Fruit fly (Drosophila melanogaster) whole organism, prepupa: ENCODE results near the gene Vm32E.

ENCODE experiments used
- Blimp-1 ChIP-seq: fragments of 200-800 bp; sonication (Bioruptor generic); optimal IDR thresholded peaks from 3 replicates; lab custom pipeline; 2017; ENCODE audit warnings: missing biosample characterization, missing genetic modification characterization, mild to moderate bottlenecking, moderate library complexity, missing genetic modification reagents
- CG10631 ChIP-seq: fragments of 200-800 bp; sonication (Bioruptor generic); optimal IDR thresholded peaks from 2 replicates; lab custom pipeline; 2016; ENCODE audit warnings: missing biosample characterization, missing genetic modification characterization
- CG11294 ChIP-seq: fragments of 200-800 bp; sonication (Bioruptor generic); IDR thresholded peaks from 2 replicates; pipeline ENCODE4 v1.3.6; 2022; ENCODE audit warnings: missing biosample characterization, missing genetic modification characterization
- CG11762 ChIP-seq: fragments of 200-800 bp; sonication (Bioruptor generic); optimal IDR thresholded peaks from 3 replicates; lab custom pipeline; 2016; ENCODE audit warnings: missing biosample characterization, missing genetic modification characterization; ENCODE audit not compliant: insufficient read depth
- CG15336 ChIP-seq: fragments of 200-800 bp; sonication (Bioruptor generic); IDR thresholded peaks from 2 replicates; pipeline ENCODE4 v1.3.6; 2022; ENCODE audit warnings: missing biosample characterization, missing genetic modification characterization
- CG1621 ChIP-seq: fragments of 200-800 bp; sonication (Bioruptor generic); optimal IDR thresholded peaks from 3 replicates; lab custom pipeline; 2018; ENCODE audit warnings: missing biosample characterization, mild to moderate bottlenecking, missing genetic modification characterization
- CG16779 ChIP-seq: fragments of 200-800 bp; sonication (Bioruptor generic); optimal IDR thresholded peaks from 3 replicates; lab custom pipeline; 2017; ENCODE audit warnings: missing biosample characterization, mild to moderate bottlenecking, missing genetic modification characterization
- CG31627 ChIP-seq: fragments of 200-800 bp; sonication (Bioruptor generic); optimal IDR thresholded peaks from 3 replicates; lab custom pipeline; 2016; ENCODE audit warnings: missing biosample characterization, missing genetic modification characterization
- CG32006 ChIP-seq: fragments of 200-800 bp; sonication (Bioruptor generic); optimal IDR thresholded peaks from 3 replicates; lab custom pipeline; 2017; ENCODE audit warnings: missing biosample characterization, mild to moderate bottlenecking, missing genetic modification characterization
- CG34406 ChIP-seq: fragments of 200-800 bp; sonication (Bioruptor generic); optimal IDR thresholded peaks from 3 replicates; lab custom pipeline; 2016; ENCODE audit warnings: missing biosample characterization, missing genetic modification characterization
- CG6163 ChIP-seq: fragments of 200-800 bp; sonication (Bioruptor generic); IDR thresholded peaks from 3 replicates; pipeline ENCODE4 v1.3.6; 2022; ENCODE audit warnings: missing biosample characterization, missing genetic modification characterization
- CG6276 ChIP-seq: fragments of 200-800 bp; sonication (Bioruptor generic); optimal IDR thresholded peaks from 2 replicates; lab custom pipeline; 2017; ENCODE audit warnings: missing biosample characterization, mild to moderate bottlenecking, missing genetic modification characterization
- CG6792 ChIP-seq: fragments of 200-800 bp; sonication (Bioruptor generic); optimal IDR thresholded peaks from 3 replicates; lab custom pipeline; 2016; ENCODE audit warnings: missing biosample characterization, missing genetic modification characterization
- CG6854 ChIP-seq: fragments of 200-800 bp; sonication (Bioruptor generic); optimal IDR thresholded peaks from 2 replicates; lab custom pipeline; 2017; ENCODE audit warnings: missing biosample characterization, mild to moderate bottlenecking, missing genetic modification characterization
- CG7368 ChIP-seq: fragments of 200-800 bp; sonication (Bioruptor generic); optimal IDR thresholded peaks from 3 replicates; lab custom pipeline; 2016; ENCODE audit warnings: missing biosample characterization, missing genetic modification characterization
- CG8119 ChIP-seq: fragments of 200-800 bp; sonication (Bioruptor generic); IDR thresholded peaks from 3 replicates; pipeline ENCODE4 v1.3.6; 2022; ENCODE audit warnings: missing biosample characterization, missing genetic modification characterization
- CG8319 ChIP-seq: fragments of 200-800 bp; sonication (Bioruptor generic); optimal IDR thresholded peaks from 3 replicates; lab custom pipeline; 2016; ENCODE audit warnings: missing biosample characterization, missing genetic modification characterization
- CG9139 ChIP-seq: fragments of 200-800 bp; sonication (Bioruptor generic); optimal IDR thresholded peaks from 3 replicates; lab custom pipeline; 2017; ENCODE audit warnings: missing biosample characterization, mild to moderate bottlenecking, missing genetic modification characterization
- Eip75B ChIP-seq: fragments of 200-800 bp; sonication (Bioruptor generic); optimal IDR thresholded peaks from 3 replicates; lab custom pipeline; 2016; ENCODE audit warnings: missing biosample characterization, missing genetic modification characterization
- Eip78C ChIP-seq: fragments of 200-800 bp; sonication (Bioruptor generic); peaks from one replicate; lab custom pipeline; 2016; ENCODE audit warnings: missing biosample characterization, missing genetic modification characterization
- Eip93F ChIP-seq: fragments of 200-800 bp; sonication (Bioruptor generic); optimal IDR thresholded peaks from 2 replicates; lab custom pipeline; 2016; ENCODE audit warnings: missing biosample characterization, mild to moderate bottlenecking, missing genetic modification characterization
- Ets21C ChIP-seq: fragments of 200-800 bp; sonication (Bioruptor generic); optimal IDR thresholded peaks from 3 replicates; lab custom pipeline; 2016; ENCODE audit warnings: missing biosample characterization, missing genetic modification characterization
- Ets96B ChIP-seq: fragments of 200-800 bp; optimal IDR thresholded peaks from 2 replicates; lab custom pipeline; 2019; ENCODE audit warnings: missing biosample characterization, mild to moderate bottlenecking, missing genetic modification characterization, moderate library complexity
- Gug ChIP-seq: fragments of 200-800 bp; sonication (Bioruptor generic); IDR thresholded peaks from 2 replicates; pipeline ENCODE4 v1.3.6; 2022; ENCODE audit warnings: missing biosample characterization, missing genetic modification characterization
- Hr38 ChIP-seq: sonication (Bioruptor generic); optimal IDR thresholded peaks from 2 replicates; lab custom pipeline; 2016; ENCODE audit warnings: missing biosample characterization, missing genetic modification characterization
- Hr39 ChIP-seq: fragments of 200-800 bp; sonication (Bioruptor generic); optimal IDR thresholded peaks from 2 replicates; lab custom pipeline; 2016; ENCODE audit warnings: missing biosample characterization, missing genetic modification characterization
- Hr4 ChIP-seq: fragments of 200-800 bp; sonication (Bioruptor generic); optimal IDR thresholded peaks from 3 replicates; lab custom pipeline; 2016; ENCODE audit warnings: missing biosample characterization, missing genetic modification characterization
- Lpt ChIP-seq: fragments of 200-800 bp; sonication (Bioruptor generic); optimal IDR thresholded peaks from 3 replicates; lab custom pipeline; 2016; ENCODE audit warnings: missing biosample characterization, missing genetic modification characterization
- Met ChIP-seq: fragments of 200-800 bp; sonication (Bioruptor generic); optimal IDR thresholded peaks from 3 replicates; lab custom pipeline; 2016; ENCODE audit warnings: missing biosample characterization, missing genetic modification characterization
- Smox ChIP-seq: fragments of 200-800 bp; sonication (Bioruptor generic); optimal IDR thresholded peaks from 3 replicates; lab custom pipeline; 2016; ENCODE audit warnings: missing biosample characterization, missing genetic modification characterization
- Sox102F ChIP-seq: fragments of 200-800 bp; sonication (Bioruptor generic); optimal IDR thresholded peaks from 2 replicates; lab custom pipeline; 2016; ENCODE audit warnings: missing biosample characterization, mild to moderate bottlenecking, missing genetic modification characterization
- Sox14 ChIP-seq: fragments of 200-800 bp; sonication (Bioruptor generic); optimal IDR thresholded peaks from 3 replicates; lab custom pipeline; 2016; ENCODE audit warnings: missing biosample characterization, missing genetic modification characterization
- Sox15 ChIP-seq: fragments of 200-800 bp; sonication (Bioruptor generic); optimal IDR thresholded peaks from 3 replicates; lab custom pipeline; 2016; ENCODE audit warnings: missing biosample characterization, missing genetic modification characterization
- acj6 ChIP-seq: fragments of 200-800 bp; sonication (Bioruptor generic); optimal IDR thresholded peaks from 3 replicates; lab custom pipeline; 2016; ENCODE audit warnings: missing biosample characterization, missing genetic modification characterization
- cyc ChIP-seq: fragments of 200-800 bp; sonication (Bioruptor generic); optimal IDR thresholded peaks from 3 replicates; lab custom pipeline; 2016; ENCODE audit warnings: missing biosample characterization, missing genetic modification characterization
- dac ChIP-seq: fragments of 200-800 bp; sonication (Bioruptor generic); optimal IDR thresholded peaks from 2 replicates; lab custom pipeline; 2017; ENCODE audit warnings: missing biosample characterization, mild to moderate bottlenecking, missing genetic modification characterization
- dsx ChIP-seq: fragments of 200-800 bp; optimal IDR thresholded peaks from 3 replicates; lab custom pipeline; 2019; ENCODE audit warnings: missing biosample characterization, mild to moderate bottlenecking, missing genetic modification characterization, moderate library complexity; ENCODE audit not compliant: poor library complexity, severe bottlenecking
- eg ChIP-seq: fragments of 200-800 bp; sonication (Bioruptor generic); IDR thresholded peaks from 3 replicates; pipeline ENCODE4 v1.3.6; 2022; ENCODE audit warnings: missing biosample characterization, missing genetic modification characterization
- esn ChIP-seq: fragments of 200-800 bp; sonication (Bioruptor generic); optimal IDR thresholded peaks from 2 replicates; lab custom pipeline; 2016; ENCODE audit warnings: missing biosample characterization, mild to moderate bottlenecking, missing genetic modification characterization, moderate library complexity
- fd59A ChIP-seq: fragments of 200-800 bp; sonication (Bioruptor generic); optimal IDR thresholded peaks from 2 replicates; lab custom pipeline; 2017; ENCODE audit warnings: missing biosample characterization, mild to moderate bottlenecking, missing genetic modification characterization, missing genetic modification reagents
- fd85E ChIP-seq: fragments of 200-800 bp; sonication (Bioruptor generic); optimal IDR thresholded peaks from 3 replicates; lab custom pipeline; 2016; ENCODE audit warnings: missing biosample characterization, missing genetic modification characterization
- fkh ChIP-seq: fragments of 200-800 bp; sonication (Bioruptor generic); optimal IDR thresholded peaks from 3 replicates; lab custom pipeline; 2017; ENCODE audit warnings: missing biosample characterization, mild to moderate bottlenecking, missing genetic modification characterization, moderate library complexity
- lz ChIP-seq: fragments of 200-800 bp; sonication (Bioruptor generic); optimal IDR thresholded peaks from 3 replicates; lab custom pipeline; 2016; ENCODE audit warnings: missing biosample characterization, missing genetic modification characterization
- net ChIP-seq: fragments of 200-800 bp; sonication (Bioruptor generic); optimal IDR thresholded peaks from 3 replicates; lab custom pipeline; 2016; ENCODE audit warnings: missing biosample characterization, missing genetic modification characterization
- salr ChIP-seq, 2 experiments: fragments of 200-800 bp; sonication (Bioruptor generic); optimal IDR thresholded peaks; 3 replicates each; lab custom pipeline; 2016 to 2018; ENCODE audit warnings: missing biosample characterization in 2 of 2, missing genetic modification characterization in 2 of 2, mild to moderate bottlenecking in 1 of 2
- spab ChIP-seq: fragments of 200-800 bp; sonication (Bioruptor generic); optimal IDR thresholded peaks from 2 replicates; lab custom pipeline; 2017; ENCODE audit warnings: missing biosample characterization, mild to moderate bottlenecking, missing genetic modification characterization, missing genetic modification reagents
- topi ChIP-seq: fragments of 200-800 bp; sonication (Bioruptor generic); optimal IDR thresholded peaks from 3 replicates; lab custom pipeline; 2016; ENCODE audit warnings: missing biosample characterization, missing genetic modification characterization

Vm32E gene

DNA sequence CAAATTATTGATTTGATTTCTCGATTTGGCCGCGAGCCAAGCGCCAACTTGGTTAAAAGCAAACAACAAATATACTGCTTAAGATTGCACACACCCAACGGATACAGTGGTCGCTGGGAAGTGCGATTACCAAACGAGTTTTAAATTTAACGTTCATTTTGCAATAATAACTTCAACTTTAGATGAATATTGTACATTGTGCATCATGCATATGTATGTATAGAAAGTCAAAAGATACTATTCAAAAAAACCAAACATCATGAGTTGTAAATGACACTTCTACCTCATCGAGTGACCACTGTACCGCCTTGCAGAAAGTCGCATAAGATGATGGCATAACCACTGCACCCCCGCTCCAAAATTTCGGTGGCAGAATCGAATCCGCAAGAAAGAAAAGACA is 49.3 kb upstream of the Vm32E start (continued):
- peak; percentile 44 for TF ChIP-seq CG6792 (GFP tag; lab: Kevin White, UChicago)
- no peak for TF ChIP-seq fd85E (GFP tag; lab: Kevin White, UChicago)
- no peak for TF ChIP-seq CG11294 (GFP tag; lab: Robert Waterston, UW)
- TF ChIP-seq CG11762, result no peak
- peak; percentile 55 for TF ChIP-seq CG10631
- peak; percentile 33 for TF ChIP-seq Sox15 (GFP tag; lab: Kevin White, UChicago)
- peak; percentile 65 for TF ChIP-seq esn (GFP tag; lab: Kevin White, UChicago)
- peak; percentile 49 for TF ChIP-seq CG15336 (GFP tag; lab: Robert Waterston, UW)
- TF ChIP-seq fkh (GFP tag; lab: Kevin White, UChicago), result no peak
- no peak for TF ChIP-seq fd59A
- no peak for TF ChIP-seq CG8319 (GFP tag; lab: Kevin White, UChicago)
- TF ChIP-seq Eip75B (GFP tag; lab: Kevin White, UChicago), result peak; percentile 34
- TF ChIP-seq, all 60 proteins: peak for 40

dm6 chr2L:11219446-11220038 is 48.1 kb upstream of the Vm32E start:
- TF ChIP-seq CG1621 (tag; lab: Kevin White, UChicago), result peak; percentile 66
- TF ChIP-seq CG11294 (GFP tag; lab: Robert Waterston, UW), result peak; percentile 63
- TF ChIP-seq cyc (GFP tag; lab: Kevin White, UChicago), result peak; percentile 83
- TF ChIP-seq CG10631, result peak; percentile 87
- peak; percentile 72 for TF ChIP-seq CG8319 (GFP tag; lab: Kevin White, UChicago)
- TF ChIP-seq Sox14 (GFP tag; lab: Kevin White, UChicago), result peak; percentile 83
- TF ChIP-seq Gug, result peak; percentile 62; the same call in 1 of the 2 replicates
- TF ChIP-seq Eip93F (GFP tag; lab: Kevin White, UChicago), result peak; percentile 22
- TF ChIP-seq CG9139 (GFP tag; lab: Kevin White, UChicago), result peak; percentile 45
- peak; percentile 80 for TF ChIP-seq Hr4 (GFP tag; lab: Kevin White, UChicago)
- peak; percentile 47 for TF ChIP-seq fd85E (GFP tag; lab: Kevin White, UChicago)
- peak; percentile 70 for TF ChIP-seq CG11762
- peak; percentile 68 for TF ChIP-seq Ets21C
- TF ChIP-seq net (GFP tag; lab: Kevin White, UChicago), result peak; percentile 81
- peak; percentile 7 to 88 for TF ChIP-seq salr (GFP tag; optimal IDR thresholded peaks at IDR 0.05; lab: Kevin White, UChicago)
- peak; percentile 86 for TF ChIP-seq Sox102F (GFP tag; lab: Kevin White, UChicago)
- peak; percentile 11 for TF ChIP-seq CG16779 (tag; lab: Kevin White, UChicago)
- peak; percentile 82 for TF ChIP-seq CG15336 (GFP tag; lab: Robert Waterston, UW)
- TF ChIP-seq dsx (GFP tag; lab: Kevin White, UChicago), result peak; percentile 84
- peak; percentile 97 for TF ChIP-seq Eip78C (GFP tag; lab: Kevin White, UChicago)
- TF ChIP-seq CG6792 (GFP tag; lab: Kevin White, UChicago), result peak; percentile 85
- peak; percentile 84 for TF ChIP-seq topi (GFP tag; lab: Kevin White, UChicago)
- TF ChIP-seq fkh (GFP tag; lab: Kevin White, UChicago), result no peak
- peak; percentile 86 for TF ChIP-seq acj6 (GFP tag; lab: Kevin White, UChicago)
- TF ChIP-seq lz (GFP tag; lab: Kevin White, UChicago), result peak; percentile 81
- TF ChIP-seq CG32006 (GFP tag; lab: Kevin White, UChicago), result peak; percentile 84
- no peak for TF ChIP-seq Hr38 (GFP tag; lab: Kevin White, UChicago)
- TF ChIP-seq CG7368 (GFP tag; lab: Kevin White, UChicago), result peak; percentile 64
- peak; percentile 67; the same call in 2 of the 3 replicates for TF ChIP-seq eg
- peak; percentile 67 for TF ChIP-seq Lpt (GFP tag; lab: Kevin White, UChicago)
- peak; percentile 53 for TF ChIP-seq CG6276 (GFP tag; lab: Kevin White, UChicago)
- TF ChIP-seq CG34406 (GFP tag; lab: Kevin White, UChicago), result peak; percentile 86
- peak; percentile 86 for TF ChIP-seq Smox (GFP tag; lab: Kevin White, UChicago)
- peak; percentile 33 for TF ChIP-seq dac (GFP tag; lab: Kevin White, UChicago)
- peak; percentile 71; the same call in 2 of the 3 replicates for TF ChIP-seq CG6163 (GFP tag; lab: Robert Waterston, UW)
- peak; percentile 88 for TF ChIP-seq Ets96B (tag; lab: Kevin White, UChicago)
- TF ChIP-seq spab (GFP tag; lab: Kevin White, UChicago), result peak; percentile 76
- peak; percentile 86 for TF ChIP-seq CG8119 (GFP tag; lab: Robert Waterston, UW)
- peak; percentile 88 for TF ChIP-seq Met (GFP tag; lab: Kevin White, UChicago)
- peak; percentile 46 for TF ChIP-seq CG6854 (GFP tag; lab: Kevin White, UChicago)
- peak; percentile 85 for TF ChIP-seq Eip75B (GFP tag; lab: Kevin White, UChicago)
- TF ChIP-seq Blimp-1 (GFP tag; lab: Kevin White, UChicago), result peak; percentile 63
- TF ChIP-seq Hr39 (GFP tag; lab: Kevin White, UChicago), result peak; percentile 75
- TF ChIP-seq CG31627 (GFP tag; lab: Kevin White, UChicago), result peak; percentile 82
